Worm (Caenorhabditis elegans): ENCODE results near the gene T24B8.7.

T24B8.7 gene

ce11 chrII:9053564-9053963 lies at the start of gene T24B8.7:
TSS of gene T24B8.7 (minus strand) at chrII:9053664.
- no peak for TF ChIP-seq nhr-28 (tag; optimal IDR thresholded peaks at IDR 0.05)
- no peak for TF ChIP-seq efl-1 (optimal IDR thresholded peaks at IDR 0.05)
- TF ChIP-seq efl-1 (GFP tag; optimal IDR thresholded peaks at IDR 0.05 in 1 of 2): peak in 1 of 2 experiments; percentile 71

ce11 chrII:9100798-9101197 lies 47.3 kb upstream of the T24B8.7 start, which contains the start of gene T24H10.5:
TSS of gene T24H10.5 (plus strand) at chrII:9101098.
- TF ChIP-seq ces-1 (GFP tag; optimal IDR thresholded peaks at IDR 0.05): no peak
- no peak for TF ChIP-seq fos-1 (tag; optimal IDR thresholded peaks at IDR 0.05)
- no peak for TF ChIP-seq ama-1 (optimal IDR thresholded peaks at IDR 0.05)
- TF ChIP-seq efl-1 (optimal IDR thresholded peaks at IDR 0.05): no peak
- TF ChIP-seq efl-1 (GFP tag; optimal IDR thresholded peaks at IDR 0.05 in 1 of 2): peak in 1 of 2 experiments; percentile 48
- TF ChIP-seq aha-1 (tag; optimal IDR thresholded peaks at IDR 0.05): no peak
- no peak for TF ChIP-seq tbx-2 (tag; optimal IDR thresholded peaks at IDR 0.05)

- peak; percentile 80 for TF ChIP-seq nhr-19 (GFP tag; conservative IDR thresholded peaks at IDR 0.05)
- peak; percentile 20 for TF ChIP-seq pag-3 (tag; optimal IDR thresholded peaks at IDR 0.05; ENCODE audit: borderline replicate concordance, insufficient read depth)
- TF ChIP-seq fkh-4 (tag; optimal IDR thresholded peaks at IDR 0.05; ENCODE audit: borderline replicate concordance): no peak
- TF ChIP-seq aly-2 (tag; optimal IDR thresholded peaks at IDR 0.05): peak; percentile 36
- no peak for TF ChIP-seq efl-3 (GFP tag; optimal IDR thresholded peaks at IDR 0.05)
- TF ChIP-seq nhr-237 (tag; optimal IDR thresholded peaks at IDR 0.05): no peak
- TF ChIP-seq mdl-1 (tag; optimal IDR thresholded peaks at IDR 0.05): peak in 1 of 2 experiments; percentile 20
- no peak for TF ChIP-seq nhr-76 (tag; optimal IDR thresholded peaks at IDR 0.05)
- no peak for TF ChIP-seq hlh-17 (GFP tag; optimal IDR thresholded peaks at IDR 0.05; ENCODE audit: borderline replicate concordance)
- peak; percentile 38 for TF ChIP-seq ceh-8 (GFP tag; optimal IDR thresholded peaks at IDR 0.05)
- TF ChIP-seq nhr-84 (tag; optimal IDR thresholded peaks at IDR 0.05): no peak
- TF ChIP-seq lin-15B (tag; optimal IDR thresholded peaks at IDR 0.05): peak; percentile 10
- peak; percentile 12 for TF ChIP-seq unc-130 (tag; optimal IDR thresholded peaks at IDR 0.05)
- peak; percentile 85 for TF ChIP-seq nhr-47 (tag; optimal IDR thresholded peaks at IDR 0.05)
- peak; percentile 72 for TF ChIP-seq lin-14 (GFP tag; optimal IDR thresholded peaks at IDR 0.05)
- TF ChIP-seq nhr-20 (tag; optimal IDR thresholded peaks at IDR 0.05): peak; percentile 80
- peak in 1 of 2 experiments; percentile 47 for TF ChIP-seq ztf-11 (tag; optimal IDR thresholded peaks at IDR 0.05)
- TF ChIP-seq rnt-1 (tag; optimal IDR thresholded peaks at IDR 0.05): peak; percentile 89
- TF ChIP-seq ama-1 (optimal IDR thresholded peaks at IDR 0.05): no peak
- peak; percentile 67 to 68 (median 67) for TF ChIP-seq ceh-82 (tag; optimal IDR thresholded peaks at IDR 0.05)
- TF ChIP-seq C34B4.2 (tag; optimal IDR thresholded peaks at IDR 0.05): no peak
- TF ChIP-seq xbp-1 (tag; optimal IDR thresholded peaks at IDR 0.05): peak; percentile 71
- TF ChIP-seq swsn-7 (tag; optimal IDR thresholded peaks at IDR 0.05): peak; percentile 81
- peak; percentile 9 for TF ChIP-seq lir-3 (tag; optimal IDR thresholded peaks at IDR 0.05; ENCODE audit: poor library complexity)
- TF ChIP-seq sup-37 (GFP tag; optimal IDR thresholded peaks at IDR 0.05): peak; percentile 58
- TF ChIP-seq lin-39 (tag; optimal IDR thresholded peaks at IDR 0.05): peak; percentile 45
- TF ChIP-seq lin-13 (GFP tag; optimal IDR thresholded peaks at IDR 0.05): peak; percentile 45
- TF ChIP-seq pax-3 (tag; optimal IDR thresholded peaks at IDR 0.05): peak; percentile 14
- peak; percentile 64 for TF ChIP-seq skn-1 (tag; optimal IDR thresholded peaks at IDR 0.05)
- no peak for TF ChIP-seq ces-1 (GFP tag; optimal IDR thresholded peaks at IDR 0.05)
- TF ChIP-seq alr-1 (tag; optimal IDR thresholded peaks at IDR 0.05; ENCODE audit: borderline replicate concordance): no peak
- TF ChIP-seq snpc-4 (tag; optimal IDR thresholded peaks at IDR 0.05): peak; percentile 64
- peak; percentile 88 for TF ChIP-seq nhr-71 (tag; optimal IDR thresholded peaks at IDR 0.05)
- TF ChIP-seq nhr-12 (tag; optimal IDR thresholded peaks at IDR 0.05): no peak
- TF ChIP-seq sptf-1 (tag; optimal IDR thresholded peaks at IDR 0.05): no peak
- no peak for TF ChIP-seq ceh-90 (tag; optimal IDR thresholded peaks at IDR 0.05)
- TF ChIP-seq tbx-2 (tag; optimal IDR thresholded peaks at IDR 0.05): peak; percentile 71
- peak; percentile 71 to 82 (median 81) for TF ChIP-seq dpl-1 (GFP tag; optimal IDR thresholded peaks at IDR 0.05)
- no peak for TF ChIP-seq ceh-88 (GFP tag; IDR thresholded peaks at IDR 0.05)
- TF ChIP-seq nhr-28 (tag; optimal IDR thresholded peaks at IDR 0.05): no peak
- peak; percentile 17 for TF ChIP-seq hpl-2 (GFP tag; optimal IDR thresholded peaks at IDR 0.05)
- TF ChIP-seq vab-15 (tag; optimal IDR thresholded peaks at IDR 0.05): no peak
- TF ChIP-seq egl-27 (tag; optimal IDR thresholded peaks at IDR 0.05): no peak
- no peak for TF ChIP-seq ceh-63 (GFP tag; optimal IDR thresholded peaks at IDR 0.05)
Observed at ce11 chrII:9099017-9099416, 45.6 kb upstream of the T24B8.7 start, which contains the start of gene T24H10.1. TSS of gene T24H10.1 (plus strand) at chrII:9099371.
